Worm (Caenorhabditis elegans) whole organism, L3 larva: ENCODE measurements around the gene T19D12.10.

Source experiments
- R02D3.7 ChIP-seq: fragments of 150-350 bp; optimal IDR thresholded peaks from 2 replicates; lab custom pipeline; 2014; ENCODE audit warnings: missing biosample characterization, missing genetic modification characterization
- ZK546.5 ChIP-seq: sonication (generic microtip); optimal IDR thresholded peaks from 2 replicates; lab custom pipeline; 2017; ENCODE audit warnings: missing biosample characterization, missing genetic modification characterization
- aly-2 ChIP-seq: fragments of 150-350 bp; optimal IDR thresholded peaks from 2 replicates; lab custom pipeline; 2014; ENCODE audit warnings: missing biosample characterization, missing genetic modification characterization
- ama-1 ChIP-seq: fragments of 150-350 bp; optimal IDR thresholded peaks from 2 replicates; lab custom pipeline; 2018
- ceh-16 ChIP-seq: sonication (generic microtip); optimal IDR thresholded peaks from 2 replicates; lab custom pipeline; 2017; ENCODE audit warnings: missing biosample characterization, missing genetic modification characterization
- ceh-28 ChIP-seq: fragments of 150-350 bp; optimal IDR thresholded peaks from 2 replicates; lab custom pipeline; 2014; ENCODE audit warnings: missing biosample characterization, missing genetic modification reagents, missing genetic modification characterization
- ceh-82 ChIP-seq: fragments of 150-350 bp; optimal IDR thresholded peaks from 2 replicates; lab custom pipeline; 2014; ENCODE audit warnings: missing biosample characterization, missing genetic modification characterization
- daf-12 ChIP-seq: fragments of 150-350 bp; optimal IDR thresholded peaks from 2 replicates; lab custom pipeline; 2014; ENCODE audit warnings: missing biosample characterization, missing genetic modification reagents, missing genetic modification characterization
- egl-27 ChIP-seq: sonication (generic microtip); optimal IDR thresholded peaks from 4 replicates; lab custom pipeline; 2017; ENCODE audit warnings: missing biosample characterization, missing genetic modification reagents, missing genetic modification characterization
- egl-5 ChIP-seq: fragments of 150-350 bp; optimal IDR thresholded peaks from 2 replicates; lab custom pipeline; 2017; ENCODE audit warnings: missing biosample characterization, missing genetic modification reagents, missing genetic modification characterization, inconsistent platforms
- elt-2 ChIP-seq: sonication (generic microtip); optimal IDR thresholded peaks from 2 replicates; lab custom pipeline; 2016; ENCODE audit warnings: missing genetic modification reagents, mild to moderate bottlenecking, missing genetic modification characterization, missing compliant biosample characterization
- elt-3 ChIP-seq, 3 experiments: fragments of 150-350 bp in 1 of 3; sonication (generic microtip) in 2 of 3; optimal IDR thresholded peaks; 2 replicates in 2 of 3; 4 replicates in 1 of 3; lab custom pipeline; 2014 to 2017; ENCODE audit warnings: missing biosample characterization in 3 of 3, missing genetic modification characterization in 3 of 3
- eor-1 ChIP-seq, 2 experiments: fragments of 150-350 bp; optimal IDR thresholded peaks; 2 replicates each; lab custom pipeline; 2014 to 2018; ENCODE audit warnings: missing biosample characterization in 2 of 2, missing genetic modification characterization in 2 of 2
- fkh-10 ChIP-seq: sonication (generic microtip); optimal IDR thresholded peaks from 2 replicates; lab custom pipeline; 2017; ENCODE audit warnings: missing biosample characterization, missing genetic modification reagents, missing genetic modification characterization
- fkh-2 ChIP-seq: fragments of 150-350 bp; optimal IDR thresholded peaks from 2 replicates; lab custom pipeline; 2014; ENCODE audit warnings: missing biosample characterization, missing genetic modification reagents, missing genetic modification characterization
- fos-1 ChIP-seq: fragments of 150-350 bp; optimal IDR thresholded peaks from 2 replicates; lab custom pipeline; 2014; ENCODE audit warnings: missing biosample characterization, missing genetic modification characterization
- hmg-11 ChIP-seq: sonication (generic microtip); optimal IDR thresholded peaks from 2 replicates; lab custom pipeline; 2016; ENCODE audit warnings: missing genetic modification characterization, missing compliant biosample characterization
- jun-1 ChIP-seq: fragments of 150-350 bp; optimal IDR thresholded peaks from 2 replicates; lab custom pipeline; 2014; ENCODE audit warnings: missing biosample characterization, missing genetic modification reagents, missing genetic modification characterization
- lin-15B ChIP-seq: fragments of 150-350 bp; optimal IDR thresholded peaks from 2 replicates; lab custom pipeline; 2014; ENCODE audit warnings: missing biosample characterization, missing genetic modification characterization
- mdl-1 ChIP-seq: fragments of 150-350 bp; optimal IDR thresholded peaks from 2 replicates; lab custom pipeline; 2014; ENCODE audit warnings: missing biosample characterization, missing genetic modification characterization
- nfya-1 ChIP-seq: sonication (generic microtip); optimal IDR thresholded peaks from 2 replicates; lab custom pipeline; 2017; ENCODE audit warnings: missing genetic modification characterization, mild to moderate bottlenecking, missing compliant biosample characterization, antibody characterized with exemption, moderate library complexity; ENCODE audit not compliant: insufficient read depth
- nhr-11 ChIP-seq: fragments of 150-350 bp; optimal IDR thresholded peaks from 2 replicates; lab custom pipeline; 2014; ENCODE audit warnings: missing biosample characterization, missing genetic modification characterization
- nhr-12 ChIP-seq: fragments of 150-350 bp; optimal IDR thresholded peaks from 2 replicates; lab custom pipeline; 2014; ENCODE audit warnings: missing biosample characterization, missing genetic modification characterization
- nhr-237 ChIP-seq: fragments of 150-350 bp; optimal IDR thresholded peaks from 2 replicates; lab custom pipeline; 2014; ENCODE audit warnings: missing biosample characterization, missing genetic modification characterization
- nhr-25 ChIP-seq: sonication (generic microtip); optimal IDR thresholded peaks from 2 replicates; lab custom pipeline; 2017; ENCODE audit warnings: missing biosample characterization, missing genetic modification characterization
- nhr-28 ChIP-seq: fragments of 150-350 bp; optimal IDR thresholded peaks from 2 replicates; lab custom pipeline; 2014; ENCODE audit warnings: missing biosample characterization, missing genetic modification characterization
- nhr-43 ChIP-seq: sonication (generic microtip); optimal IDR thresholded peaks from 2 replicates; lab custom pipeline; 2016; ENCODE audit warnings: mild to moderate bottlenecking, missing genetic modification characterization, missing compliant biosample characterization; ENCODE audit not compliant: poor library complexity, severe bottlenecking
- nhr-67 ChIP-seq: fragments of 150-350 bp; optimal IDR thresholded peaks from 2 replicates; lab custom pipeline; 2014; ENCODE audit warnings: missing biosample characterization, missing genetic modification characterization
- pha-4 ChIP-seq: fragments of 150-350 bp; optimal IDR thresholded peaks from 2 replicates; lab custom pipeline; 2014; ENCODE audit warnings: missing biosample characterization, missing genetic modification reagents, missing genetic modification characterization
- pqm-1 ChIP-seq: fragments of 150-350 bp; optimal IDR thresholded peaks from 2 replicates; lab custom pipeline; 2017; ENCODE audit warnings: missing biosample characterization, missing genetic modification characterization, inconsistent platforms
- sea-2 ChIP-seq: fragments of 150-350 bp; sonication (generic microtip); optimal IDR thresholded peaks from 4 replicates; lab custom pipeline; 2014; ENCODE audit warnings: missing biosample characterization, missing genetic modification reagents, missing genetic modification characterization
- skn-1 ChIP-seq: fragments of 150-350 bp; optimal IDR thresholded peaks from 2 replicates; lab custom pipeline; 2014; ENCODE audit warnings: missing biosample characterization, missing genetic modification characterization
- unc-39 ChIP-seq: sonication (generic microtip); optimal IDR thresholded peaks from 4 replicates; lab custom pipeline; 2017; ENCODE audit warnings: missing biosample characterization, missing genetic modification characterization
- unc-62 ChIP-seq: fragments of 150-350 bp; sonication (generic microtip); optimal IDR thresholded peaks from 4 replicates; lab custom pipeline; 2014; ENCODE audit warnings: missing biosample characterization, missing genetic modification reagents, missing genetic modification characterization
- ztf-11 ChIP-seq: fragments of 150-350 bp; optimal IDR thresholded peaks from 2 replicates; lab custom pipeline; 2014; ENCODE audit warnings: missing biosample characterization, missing genetic modification characterization

The T19D12.10 gene

ce11 chrII:6610262-6610661 lies 48.4 kb downstream of the T19D12.10 start:
- no peak for TF ChIP-seq skn-1 (tag; lab: Kevin White, UChicago)
- TF ChIP-seq daf-12 (tag; lab: Kevin White, UChicago): no peak
- TF ChIP-seq pha-4 (tag; lab: Kevin White, UChicago): no peak
- TF ChIP-seq R02D3.7: no peak
- TF ChIP-seq jun-1 (tag; lab: Kevin White, UChicago): no peak
- no peak for TF ChIP-seq ztf-11
- TF ChIP-seq ceh-82 (tag; lab: Kevin White, UChicago): no peak
- TF ChIP-seq unc-62: no peak
- no peak for TF ChIP-seq nhr-25
- no peak for TF ChIP-seq nhr-67 (tag; lab: Kevin White, UChicago)
- no peak for TF ChIP-seq aly-2 (tag; lab: Kevin White, UChicago)
- TF ChIP-seq fkh-2 (tag; lab: Kevin White, UChicago): no peak
- TF ChIP-seq nhr-28: no peak
- TF ChIP-seq ama-1 (lab: Kevin White, UChicago): no peak
- TF ChIP-seq sea-2 (GFP tag; lab: Kevin White, UChicago): no peak
- TF ChIP-seq egl-27 (tag; lab: Kevin White, UChicago): no peak
- TF ChIP-seq nhr-11 (tag; lab: Kevin White, UChicago): no peak
- no peak for TF ChIP-seq lin-15B
- no peak for TF ChIP-seq eor-1 (tag; optimal IDR thresholded peaks at IDR 0.05; lab: Kevin White, UChicago)

ce11 chrII:6609315-6609842 lies 49.3 kb downstream of the T19D12.10 start, which contains the start of gene epg-5:
epg-5 (minus strand) TSS chrII:6609365.
- TF ChIP-seq fos-1 (tag; lab: Kevin White, UChicago) (no peak), ceh-28 (tag; lab: Kevin White, UChicago) (no peak), hmg-11 (tag; lab: Kevin White, UChicago) (peak; percentile 20), elt-2 (tag; lab: Kevin White, UChicago) (peak; percentile 62), unc-39 (tag; lab: Kevin White, UChicago) (no peak), egl-5 (tag; lab: Kevin White, UChicago) (peak; percentile 41), pha-4 (tag; lab: Kevin White, UChicago) (peak; percentile 68), pqm-1 (tag; lab: Kevin White, UChicago) (peak; percentile 47), nfya-1 (tag; lab: Kevin White, UChicago) (peak; percentile 48), nhr-237 (tag; lab: Kevin White, UChicago) (no peak), daf-12 (tag; lab: Kevin White, UChicago) (no peak), ZK546.5 (tag; lab: Kevin White, UChicago) (no peak), nhr-43 (tag; lab: Kevin White, UChicago) (no peak), ceh-82 (tag; lab: Kevin White, UChicago) (no peak), mdl-1 (no peak)

- TF ChIP-seq pha-4 (tag; lab: Kevin White, UChicago) (no peak), nhr-12 (tag; lab: Kevin White, UChicago) (no peak), unc-62 (no peak), ceh-28 (tag; lab: Kevin White, UChicago) (no peak), ceh-16 (no peak), elt-3 (tag; optimal IDR thresholded peaks at IDR 0.05; lab: Kevin White, UChicago) (no peak), fkh-10 (GFP tag; lab: Kevin White, UChicago) (no peak), fos-1 (tag; lab: Kevin White, UChicago) (no peak), elt-2 (tag; lab: Kevin White, UChicago) (no peak)
These were observed 50.0 kb downstream of the T19D12.10 start for ce11 chrII:6608626-6609025.
